Worm (Caenorhabditis elegans): ENCODE measurements around the gene F21C10.6.

F21C10.6 gene

ce11 chrV:9090824-9091798, 33.2 kb upstream of the F21C10.6 start:
- TF ChIP-seq attf-6 (GFP tag; IDR thresholded peaks at IDR 0.05), result peak; percentile 77
- peak; percentile 48; the same call in 1 of the 2 replicates for TF ChIP-seq D2030.7 (GFP tag; IDR thresholded peaks at IDR 0.05)
- TF ChIP-seq hmg-1.2 (GFP tag; IDR thresholded peaks at IDR 0.05), result peak; percentile 53
- peak; percentile 61; the same call in 1 of the 2 replicates for TF ChIP-seq ekl-4 (GFP tag; IDR thresholded peaks at IDR 0.05)
- TF ChIP-seq aptf-3 (GFP tag; IDR thresholded peaks at IDR 0.05), result peak; percentile 81; the same call in 1 of the 2 replicates
- TF ChIP-seq hmg-20 (GFP tag; IDR thresholded peaks at IDR 0.05), result peak; percentile 11; the same call in 1 of the 2 replicates
- peak; percentile 43; the same call in 1 of the 2 replicates for TF ChIP-seq Y56A3A.18 (GFP tag; IDR thresholded peaks at IDR 0.05)
- TF ChIP-seq bed-1 (GFP tag; IDR thresholded peaks at IDR 0.05), result 0 out of 2 replicates have a peak, but pooled peaks have one; percentile 62
- TF ChIP-seq snpc-4 (GFP tag; optimal IDR thresholded peaks at IDR 0.05), result peak; percentile 58
- TF ChIP-seq snpc-4 (tag; optimal IDR thresholded peaks at IDR 0.05), result peak in 3 of 4 experiments; percentile 53 to 79 (median 66)
- TF ChIP-seq zfh-2 (GFP tag; conservative IDR thresholded peaks at IDR 0.05), result 0 out of 2 replicates have a peak, but pooled peaks have one; percentile 36
- TF ChIP-seq hsf-1 (GFP tag; IDR thresholded peaks at IDR 0.05), result peak; percentile 58
- peak; percentile 55 for TF ChIP-seq dox-1 (GFP tag; IDR thresholded peaks at IDR 0.05)
- peak; percentile 39; the same call in 1 of the 2 replicates for TF ChIP-seq mcd-1 (GFP tag; IDR thresholded peaks at IDR 0.05)
- TF ChIP-seq rcor-1 (GFP tag; IDR thresholded peaks at IDR 0.05), result peak; percentile 54
- peak; percentile 16; the same call in 1 of the 2 replicates for TF ChIP-seq ceh-100 (GFP tag; IDR thresholded peaks at IDR 0.05)
- TF ChIP-seq lin-26 (GFP tag; IDR thresholded peaks at IDR 0.05), result peak; percentile 43; the same call in 1 of the 2 replicates
- peak; percentile 2 for TF ChIP-seq F49E8.2 (tag; optimal IDR thresholded peaks at IDR 0.05; ENCODE audit: insufficient read depth)
- TF ChIP-seq tbp1 (GFP tag; optimal IDR thresholded peaks at IDR 0.05), result peak; percentile 49
- peak; percentile 60 for TF ChIP-seq madf-6 (GFP tag; IDR thresholded peaks at IDR 0.05)
- peak; percentile 79 for TF ChIP-seq snpc-1.1 (tag; optimal IDR thresholded peaks at IDR 0.05; ENCODE audit: insufficient read depth)
- TF ChIP-seq hlh-12 (tag; optimal IDR thresholded peaks at IDR 0.05), result peak; percentile 30

- TF ChIP-seq ceh-27 (GFP tag; optimal IDR thresholded peaks at IDR 0.05) (peak; percentile 9), ztf-6 (GFP tag; IDR thresholded peaks at IDR 0.05) (no peak)
These were observed 32.1 kb upstream of the F21C10.6 start, which contains the start of gene T27E4.1 for ce11 chrV:9092209-9092608. TSS of gene T27E4.1 (plus strand) at chrV:9092345.

DNA sequence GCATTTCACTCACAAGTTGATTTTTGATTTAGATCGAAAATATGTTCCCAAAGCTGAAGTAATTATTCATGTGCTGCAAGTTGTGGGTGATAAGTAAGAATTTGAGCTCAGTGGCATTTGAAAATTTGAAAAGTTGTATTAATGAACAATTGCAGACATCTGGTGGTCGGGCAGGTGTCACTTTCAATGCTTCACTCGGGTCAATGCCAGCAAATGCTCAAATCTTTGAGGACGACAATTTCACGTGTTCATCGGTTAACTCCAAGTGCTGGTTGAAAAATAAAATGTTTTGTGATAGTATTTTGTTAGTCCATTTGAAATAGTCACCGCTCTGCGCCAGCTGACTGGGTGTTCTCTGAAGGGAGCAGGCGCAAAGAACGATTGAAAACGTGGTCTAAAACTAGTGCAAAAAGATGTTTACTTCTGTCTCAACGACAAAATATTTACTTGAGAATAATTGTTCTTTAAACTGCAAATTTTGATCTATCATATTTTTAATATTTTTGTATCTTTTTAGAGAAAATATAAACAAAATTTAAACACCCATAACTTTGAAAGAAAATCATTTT, 30.1 kb upstream of the F21C10.6 start:
- TF ChIP-seq tbx-9 (tag; optimal IDR thresholded peaks at IDR 0.05; ENCODE audit: borderline replicate concordance) (no peak), ekl-4 (GFP tag; IDR thresholded peaks at IDR 0.05) (no peak), lin-40 (tag; optimal IDR thresholded peaks at IDR 0.05) (no peak), T26A5.8 (tag; optimal IDR thresholded peaks at IDR 0.05) (no peak), ceh-40 (GFP tag; IDR thresholded peaks at IDR 0.05) (no peak), B0261.1 (tag; optimal IDR thresholded peaks at IDR 0.05) (no peak), dpl-1 (GFP tag; optimal IDR thresholded peaks at IDR 0.05) (no peak), snpc-1.3 (tag; optimal IDR thresholded peaks at IDR 0.05; ENCODE audit: insufficient read depth) (no peak), pbrm-1 (GFP tag; IDR thresholded peaks at IDR 0.05) (no peak), ztf-3 (GFP tag; optimal IDR thresholded peaks at IDR 0.05) (no peak), efl-1 (GFP tag; optimal IDR thresholded peaks at IDR 0.05) (no peak), hmg-20 (GFP tag; IDR thresholded peaks at IDR 0.05) (no peak), let-526 (GFP tag; IDR thresholded peaks at IDR 0.05) (peak; percentile 41; the same call in 1 of the 2 replicates), K11D2.4 (GFP tag; IDR thresholded peaks at IDR 0.05) (no peak), hrde-1 (tag; optimal IDR thresholded peaks at IDR 0.05; ENCODE audit: borderline replicate concordance) (no peak), B0019.2 (GFP tag; conservative IDR thresholded peaks at IDR 0.05) (no peak), ceh-27 (GFP tag; optimal IDR thresholded peaks at IDR 0.05) (no peak), unc-62 (GFP tag; optimal IDR thresholded peaks at IDR 0.05) (no peak), aptf-2 (GFP tag; conservative IDR thresholded peaks at IDR 0.05) (no peak), lir-1 (GFP tag; conservative IDR thresholded peaks at IDR 0.05) (no peak), attf-5 (GFP tag; optimal IDR thresholded peaks at IDR 0.05) (peak; percentile 50)
